Worm (Caenorhabditis elegans): ENCODE measurements around the gene stg-2.

ce11 chrX:8646287-8646686, 2.6 kb upstream of the stg-2 start:
- peak; percentile 69 for TF ChIP-seq sox-4 (tag; optimal IDR thresholded peaks at IDR 0.05)
- TF ChIP-seq ttx-3 (tag; optimal IDR thresholded peaks at IDR 0.05) = peak; percentile 69
- no peak for TF ChIP-seq hlh-8 (tag; optimal IDR thresholded peaks at IDR 0.05)
- TF ChIP-seq ama-1 (optimal IDR thresholded peaks at IDR 0.05) = no peak
- TF ChIP-seq nhr-11 (tag; optimal IDR thresholded peaks at IDR 0.05) = no peak
- TF ChIP-seq F13H6.1 (tag; optimal IDR thresholded peaks at IDR 0.05) = peak; percentile 3
- peak; percentile 78 for TF ChIP-seq elt-2 (tag; optimal IDR thresholded peaks at IDR 0.05)
- TF ChIP-seq hlh-30 (tag; optimal IDR thresholded peaks at IDR 0.05; ENCODE audit: insufficient read depth) = peak; percentile 1
- TF ChIP-seq unc-55 (GFP tag; optimal IDR thresholded peaks at IDR 0.05) = no peak
- peak; percentile 25 for TF ChIP-seq K09A11.1 (tag; optimal IDR thresholded peaks at IDR 0.05; ENCODE audit: insufficient read depth)
- TF ChIP-seq ahr-1 (tag; optimal IDR thresholded peaks at IDR 0.05) = peak; percentile 38
